Fruit fly (Drosophila melanogaster) whole organism, embryonic: ENCODE measurements around the gene Wdr33.

Source experiments
- Bteb2 ChIP-seq: fragments of 200-800 bp; sonication (Bioruptor generic); optimal IDR thresholded peaks from 2 replicates; lab custom pipeline; 2016; ENCODE audit warnings: missing biosample characterization, missing genetic modification characterization
- CG1024 ChIP-seq: fragments of 200-800 bp; sonication (Bioruptor generic); IDR thresholded peaks from 2 replicates; pipeline ENCODE4 v1.3.6; 2022; ENCODE audit warnings: missing biosample characterization, missing genetic modification characterization
- CG11695 ChIP-seq: fragments of 200-800 bp; sonication (Bioruptor generic); IDR thresholded peaks from 3 replicates; pipeline ENCODE4 v1.3.6; 2022; ENCODE audit warnings: missing biosample characterization, missing genetic modification characterization
- CG12219 ChIP-seq: fragments of 200-800 bp; sonication (Bioruptor generic); optimal IDR thresholded peaks from 3 replicates; lab custom pipeline; 2018; ENCODE audit warnings: missing biosample characterization, mild to moderate bottlenecking, missing genetic modification characterization
- CG13424 ChIP-seq: fragments of 200-800 bp; sonication (Bioruptor generic); optimal IDR thresholded peaks from 2 replicates; lab custom pipeline; 2019; ENCODE audit warnings: missing biosample characterization, mild to moderate bottlenecking, missing genetic modification characterization, moderate library complexity
- CG16815 ChIP-seq: fragments of 200-800 bp; sonication (Bioruptor generic); optimal IDR thresholded peaks from 3 replicates; lab custom pipeline; 2017; ENCODE audit warnings: missing biosample characterization, mild to moderate bottlenecking, missing genetic modification characterization
- CG17328 ChIP-seq: fragments of 200-800 bp; sonication (Bioruptor generic); IDR thresholded peaks from 2 replicates; pipeline ENCODE4 v1.3.6; 2022; ENCODE audit warnings: missing biosample characterization, missing genetic modification characterization
- CG18262 ChIP-seq: fragments of 200-800 bp; optimal IDR thresholded peaks from 3 replicates; lab custom pipeline; 2019; ENCODE audit warnings: missing biosample characterization, mild to moderate bottlenecking, missing genetic modification characterization, moderate library complexity
- CG18619 ChIP-seq: fragments of 200-800 bp; sonication (Bioruptor generic); optimal IDR thresholded peaks from 3 replicates; lab custom pipeline; 2017; ENCODE audit warnings: missing biosample characterization, mild to moderate bottlenecking, missing genetic modification characterization
- CG2202 ChIP-seq: fragments of 200-800 bp; sonication (Bioruptor generic); optimal IDR thresholded peaks from 2 replicates; lab custom pipeline; 2018; ENCODE audit warnings: missing biosample characterization, mild to moderate bottlenecking, missing genetic modification characterization
- CG2678 ChIP-seq: fragments of 200-800 bp; sonication (Bioruptor generic); optimal IDR thresholded peaks from 3 replicates; lab custom pipeline; 2019; ENCODE audit warnings: missing biosample characterization, mild to moderate bottlenecking, missing genetic modification characterization, moderate library complexity
- CG32767 ChIP-seq: fragments of 200-800 bp; sonication (Bioruptor generic); IDR thresholded peaks from 2 replicates; pipeline ENCODE4 v1.3.6; 2022; ENCODE audit warnings: missing biosample characterization, missing genetic modification characterization
- CG34422 ChIP-seq: fragments of 200-800 bp; sonication (Bioruptor generic); IDR thresholded peaks from 3 replicates; pipeline ENCODE4 v1.3.6; 2022; ENCODE audit warnings: missing biosample characterization, missing genetic modification characterization
- CG4424 ChIP-seq: fragments of 200-800 bp; sonication (Bioruptor generic); optimal IDR thresholded peaks from 3 replicates; lab custom pipeline; 2016; ENCODE audit warnings: missing biosample characterization, missing genetic modification characterization
- CG4854 ChIP-seq: fragments of 200-800 bp; sonication (Bioruptor generic); optimal IDR thresholded peaks from 2 replicates; lab custom pipeline; 2016; ENCODE audit warnings: missing biosample characterization, missing genetic modification characterization, inconsistent platforms
- CG6175 ChIP-seq: fragments of 200-800 bp; sonication (Bioruptor generic); IDR thresholded peaks from 3 replicates; pipeline ENCODE4 v1.3.6; 2022; ENCODE audit warnings: missing biosample characterization, missing genetic modification characterization
- CG6765 ChIP-seq: fragments of 200-800 bp; sonication (Bioruptor generic); optimal IDR thresholded peaks from 3 replicates; lab custom pipeline; 2017; ENCODE audit warnings: missing biosample characterization, mild to moderate bottlenecking, missing genetic modification characterization
- CG7745 ChIP-seq: fragments of 200-800 bp; sonication (Bioruptor generic); optimal IDR thresholded peaks from 2 replicates; lab custom pipeline; 2018; ENCODE audit warnings: missing biosample characterization, mild to moderate bottlenecking, missing genetic modification characterization, moderate library complexity
- CG7839 ChIP-seq: fragments of 200-800 bp; sonication (Bioruptor generic); optimal IDR thresholded peaks from 3 replicates; lab custom pipeline; 2018; ENCODE audit warnings: missing biosample characterization, mild to moderate bottlenecking, missing genetic modification characterization, moderate library complexity
- CG7928 ChIP-seq: fragments of 200-800 bp; sonication (Bioruptor generic); optimal IDR thresholded peaks from 2 replicates; lab custom pipeline; 2017; ENCODE audit warnings: missing biosample characterization, mild to moderate bottlenecking, missing genetic modification characterization
- CG7963 ChIP-seq: fragments of 200-800 bp; sonication (Bioruptor generic); IDR thresholded peaks from 3 replicates; pipeline ENCODE4 v1.3.6; 2022; ENCODE audit warnings: missing biosample characterization, missing genetic modification characterization; ENCODE audit not compliant: partially characterized antibody
- CG8359 ChIP-seq: fragments of 200-800 bp; sonication (Bioruptor generic); optimal IDR thresholded peaks from 2 replicates; lab custom pipeline; 2017; ENCODE audit warnings: missing biosample characterization, mild to moderate bottlenecking, missing genetic modification characterization, borderline replicate concordance
- CG9727 ChIP-seq: fragments of 200-800 bp; sonication (Bioruptor generic); optimal IDR thresholded peaks from 3 replicates; lab custom pipeline; 2017; ENCODE audit warnings: missing biosample characterization, mild to moderate bottlenecking, missing genetic modification characterization
- CG9932 ChIP-seq: fragments of 200-800 bp; sonication (Bioruptor generic); IDR thresholded peaks from 2 replicates; pipeline ENCODE4 v1.3.6; 2022; ENCODE audit warnings: missing biosample characterization, missing genetic modification characterization
- Chrac-16 ChIP-seq: fragments of 200-800 bp; sonication (Bioruptor generic); optimal IDR thresholded peaks from 3 replicates; lab custom pipeline; 2016; ENCODE audit warnings: missing biosample characterization, missing genetic modification characterization
- Dbx ChIP-seq: fragments of 200-800 bp; sonication (Bioruptor generic); IDR thresholded peaks from 3 replicates; pipeline ENCODE4 v1.3.6; 2022; ENCODE audit warnings: missing biosample characterization, missing genetic modification characterization
- Hey ChIP-seq: fragments of 200-800 bp; sonication (Bioruptor generic); optimal IDR thresholded peaks from 3 replicates; lab custom pipeline; 2018; ENCODE audit warnings: missing biosample characterization, mild to moderate bottlenecking, missing genetic modification characterization
- HmgD ChIP-seq: fragments of 200-800 bp; sonication (Bioruptor generic); optimal IDR thresholded peaks from 3 replicates; lab custom pipeline; 2016; ENCODE audit warnings: missing biosample characterization, missing genetic modification characterization
- Hmr ChIP-seq: fragments of 200-800 bp; sonication (Bioruptor generic); optimal IDR thresholded peaks from 3 replicates; lab custom pipeline; 2017; ENCODE audit warnings: mild to moderate bottlenecking, missing biosample characterization, missing genetic modification reagents, missing genetic modification characterization
- Hr3 ChIP-seq: fragments of 200-800 bp; sonication (Bioruptor generic); optimal IDR thresholded peaks from 3 replicates; lab custom pipeline; 2016; ENCODE audit warnings: missing biosample characterization, missing genetic modification characterization
- Hr78 ChIP-seq, 2 experiments: fragments of 200-800 bp in 1 of 2; fragments of >200 bp in 1 of 2; sonication (Bioruptor generic) in 1 of 2; optimal IDR thresholded peaks; 2 replicates each; lab custom pipeline; 2017 to 2019; ENCODE audit warnings: missing biosample characterization in 2 of 2, missing genetic modification characterization in 2 of 2, mild to moderate bottlenecking in 1 of 2, moderate library complexity in 1 of 2
- Hsf ChIP-seq: fragments of 200-800 bp; sonication (Bioruptor generic); optimal IDR thresholded peaks from 3 replicates; lab custom pipeline; 2016; ENCODE audit warnings: missing biosample characterization, missing genetic modification characterization
- Kr ChIP-seq: fragments of 200-800 bp; sonication (Bioruptor generic); optimal IDR thresholded peaks from 2 replicates; lab custom pipeline; 2017; ENCODE audit warnings: missing biosample characterization, mild to moderate bottlenecking, missing genetic modification characterization
- Mes4 ChIP-seq: fragments of 200-800 bp; sonication (Bioruptor generic); optimal IDR thresholded peaks from 2 replicates; lab custom pipeline; 2016; ENCODE audit warnings: missing biosample characterization, missing genetic modification characterization
- Spps ChIP-seq: fragments of 200-800 bp; sonication (Bioruptor generic); optimal IDR thresholded peaks from 2 replicates; lab custom pipeline; 2018; ENCODE audit warnings: missing biosample characterization, mild to moderate bottlenecking, missing genetic modification characterization
- caup ChIP-seq: fragments of 200-800 bp; sonication (Bioruptor generic); optimal IDR thresholded peaks from 3 replicates; lab custom pipeline; 2017; ENCODE audit warnings: missing biosample characterization, mild to moderate bottlenecking, missing genetic modification characterization, moderate library complexity; ENCODE audit not compliant: severe bottlenecking
- chm ChIP-seq: fragments of 200-800 bp; sonication (Bioruptor generic); IDR thresholded peaks from 2 replicates; pipeline ENCODE4 v1.3.6; 2022; ENCODE audit warnings: missing biosample characterization, missing genetic modification characterization
- danr ChIP-seq: fragments of 200-800 bp; sonication (Bioruptor generic); IDR thresholded peaks from 2 replicates; pipeline ENCODE4 v1.3.6; 2022; ENCODE audit warnings: missing biosample characterization, missing genetic modification characterization
- dysf ChIP-seq: fragments of 200-800 bp; sonication (Bioruptor generic); IDR thresholded peaks from 3 replicates; pipeline ENCODE4 v1.3.6; 2022; ENCODE audit warnings: missing biosample characterization, missing genetic modification characterization
- fru ChIP-seq: fragments of >200 bp; optimal IDR thresholded peaks from 2 replicates; lab custom pipeline; 2017
- grau ChIP-seq: fragments of 200-800 bp; optimal IDR thresholded peaks from 3 replicates; lab custom pipeline; 2019; ENCODE audit warnings: missing biosample characterization, mild to moderate bottlenecking, missing genetic modification characterization, moderate library complexity
- her ChIP-seq: fragments of 200-800 bp; sonication (Bioruptor generic); optimal IDR thresholded peaks from 2 replicates; lab custom pipeline; 2016; ENCODE audit warnings: missing biosample characterization, missing genetic modification characterization
- kni ChIP-seq: fragments of 200-800 bp; sonication (Bioruptor generic); optimal IDR thresholded peaks from 3 replicates; lab custom pipeline; 2017; ENCODE audit warnings: mild to moderate bottlenecking, missing biosample characterization, missing genetic modification reagents, missing genetic modification characterization
- lab ChIP-seq: fragments of 200-800 bp; sonication (Bioruptor generic); optimal IDR thresholded peaks from 3 replicates; lab custom pipeline; 2017; ENCODE audit warnings: missing biosample characterization, missing genetic modification characterization, mild to moderate bottlenecking, moderate library complexity, missing genetic modification reagents
- luna ChIP-seq: fragments of 200-800 bp; sonication (Bioruptor generic); optimal IDR thresholded peaks from 2 replicates; lab custom pipeline; 2016; ENCODE audit warnings: missing biosample characterization, missing genetic modification characterization
- maf-S ChIP-seq: fragments of 200-800 bp; sonication (Bioruptor generic); optimal IDR thresholded peaks from 2 replicates; lab custom pipeline; 2016; ENCODE audit warnings: missing biosample characterization, missing genetic modification characterization
- nom ChIP-seq: fragments of 200-800 bp; sonication (Bioruptor generic); optimal IDR thresholded peaks from 2 replicates; lab custom pipeline; 2017; ENCODE audit warnings: missing biosample characterization, missing genetic modification characterization, mild to moderate bottlenecking, moderate library complexity, missing genetic modification reagents
- pum ChIP-seq: fragments of 200-800 bp; sonication (Bioruptor generic); optimal IDR thresholded peaks from 2 replicates; lab custom pipeline; 2016; ENCODE audit warnings: missing biosample characterization, missing genetic modification characterization
- sob ChIP-seq: fragments of 200-800 bp; sonication (Bioruptor generic); IDR thresholded peaks from 2 replicates; pipeline ENCODE4 v1.3.6; 2022; ENCODE audit warnings: missing biosample characterization, missing genetic modification characterization

Wdr33 gene

DNA sequence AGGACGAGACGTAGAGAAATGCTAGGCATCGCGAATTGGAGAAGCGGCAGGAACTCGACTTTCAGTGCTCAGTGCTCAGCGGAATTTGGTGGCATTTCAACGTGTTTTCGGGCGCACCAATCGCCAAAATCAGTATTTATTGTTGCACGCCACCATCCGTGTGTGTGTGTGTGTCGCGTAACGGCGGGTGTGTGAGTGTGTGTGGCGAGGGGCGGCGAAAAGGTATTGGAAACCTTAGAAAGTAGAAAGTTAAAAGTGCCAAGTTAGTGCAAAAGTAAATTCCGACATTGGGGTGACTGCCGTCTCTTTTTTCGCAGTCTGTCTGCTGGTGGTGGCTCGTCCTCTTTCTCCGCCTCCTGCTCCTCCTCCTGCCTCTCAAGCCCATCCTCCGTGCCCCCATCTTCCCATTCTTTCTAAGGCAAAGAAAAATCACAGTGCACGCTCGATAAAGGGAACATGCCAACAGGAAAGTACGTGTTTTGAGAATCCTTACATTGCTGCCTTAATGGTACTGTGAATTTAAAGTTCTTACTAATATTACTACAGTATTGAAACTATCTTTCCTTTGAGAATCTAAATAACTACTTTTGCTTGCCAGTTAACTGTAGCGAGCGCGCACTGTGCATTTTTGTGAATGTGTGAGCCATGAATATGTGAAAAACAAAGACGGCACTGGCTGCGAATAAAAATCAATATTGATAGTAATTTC lies 25.8 kb downstream of the Wdr33 start (continued):
- TF ChIP-seq CG17328 = 0 out of 2 replicates have a peak, but pooled peaks have one; percentile 31
- TF ChIP-seq pum = peak; percentile 29
- peak; percentile 75 for TF ChIP-seq lab (GFP tag; lab: Kevin White, UChicago)
- peak; percentile 70 for TF ChIP-seq CG7839 (tag; lab: Kevin White, UChicago)
- TF ChIP-seq nom = no peak
- peak; percentile 34 for TF ChIP-seq CG18619
- peak; percentile 23; the same call in 1 of the 3 replicates for TF ChIP-seq CG11695
- no peak for TF ChIP-seq danr (GFP tag; lab: Robert Waterston, UW)
- TF ChIP-seq Hr78 (GFP tag; optimal IDR thresholded peaks at IDR 0.05; lab: Kevin White, UChicago) = no peak
- TF ChIP-seq CG7963 (GFP tag; lab: Robert Waterston, UW) = no peak
- peak; percentile 18 for TF ChIP-seq Chrac-16 (GFP tag; lab: Kevin White, UChicago)
- peak; percentile 11 for TF ChIP-seq CG7928 (GFP tag; lab: Kevin White, UChicago)
- TF ChIP-seq luna = no peak
- peak; percentile 37 for TF ChIP-seq CG12219 (GFP tag; lab: Kevin White, UChicago)
- peak; percentile 24 for TF ChIP-seq CG4424 (GFP tag; lab: Kevin White, UChicago)
- no peak for TF ChIP-seq CG2202
- TF ChIP-seq HmgD (GFP tag; lab: Kevin White, UChicago) = no peak
- no peak for TF ChIP-seq CG32767 (GFP tag; lab: Robert Waterston, UW)
- TF ChIP-seq CG8359 (GFP tag; lab: Kevin White, UChicago) = peak; percentile 30
- peak; percentile 58 for TF ChIP-seq CG13424 (tag; lab: Kevin White, UChicago)
- peak; percentile 55 for TF ChIP-seq Hsf (GFP tag; lab: Kevin White, UChicago)
- TF ChIP-seq Hey (tag; lab: Kevin White, UChicago) = no peak
- no peak for TF ChIP-seq CG6765 (GFP tag; lab: Kevin White, UChicago)
- peak; percentile 27; the same call in 1 of the 2 replicates for TF ChIP-seq CG9932 (GFP tag; lab: Robert Waterston, UW)
- no peak for TF ChIP-seq fru (lab: Kevin White, UChicago)
- no peak for TF ChIP-seq maf-S (GFP tag; lab: Kevin White, UChicago)
- TF ChIP-seq sob (GFP tag; lab: Robert Waterston, UW) = peak; percentile 42; the same call in 1 of the 2 replicates
- TF ChIP-seq CG4854 = no peak
- no peak for TF ChIP-seq Spps (tag; lab: Kevin White, UChicago)
- peak; percentile 42 for TF ChIP-seq caup
- peak; percentile 31 for TF ChIP-seq CG18262
- no peak for TF ChIP-seq Kr
- peak; percentile 61; the same call in 2 of the 3 replicates for TF ChIP-seq dysf
- TF ChIP-seq CG6175 (GFP tag; lab: Robert Waterston, UW) = no peak
- peak; percentile 45 for TF ChIP-seq CG9727 (GFP tag; lab: Kevin White, UChicago)
- no peak for TF ChIP-seq chm
- no peak for TF ChIP-seq kni (GFP tag; lab: Kevin White, UChicago)
- peak; percentile 6 for TF ChIP-seq her (GFP tag; lab: Kevin White, UChicago)
- TF ChIP-seq grau (tag; lab: Kevin White, UChicago) = peak; percentile 94
- no peak for TF ChIP-seq CG34422 (GFP tag; lab: Robert Waterston, UW)
- peak; percentile 44 for TF ChIP-seq Mes4
- TF ChIP-seq Hmr = peak; percentile 44
- peak; percentile 24 for TF ChIP-seq Hr3
- TF ChIP-seq Dbx (GFP tag; lab: Robert Waterston, UW) = 0 out of 3 replicates have a peak, but pooled peaks have one; percentile 41
- TF ChIP-seq CG16815 (GFP tag; lab: Kevin White, UChicago) = peak; percentile 27
- TF ChIP-seq CG2678 (tag; lab: Kevin White, UChicago) = peak; percentile 76
- TF ChIP-seq Bteb2 (GFP tag; lab: Kevin White, UChicago) = no peak
- no peak for TF ChIP-seq CG7745 (tag; lab: Kevin White, UChicago)
- TF ChIP-seq CG1024 (GFP tag; lab: Robert Waterston, UW) = peak; percentile 20; the same call in 1 of the 2 replicates
